Fruit fly (Drosophila melanogaster): ENCODE measurements around the gene mRpL21.

Gene mRpL21

dm6 chr3L:19254715-19255428, at the start of gene mRpL21, which contains the start of gene rept (continued):
- TF ChIP-seq Hr51 (GFP tag; optimal IDR thresholded peaks at IDR 0.05) (peak; percentile 29 to 70), CG11085 (GFP tag; IDR thresholded peaks at IDR 0.05) (0 out of 2 replicates have a peak, but pooled peaks have one; percentile 16), Fer1 (GFP tag; optimal IDR thresholded peaks at IDR 0.05) (peak; percentile 77), Myb (GFP tag; optimal IDR thresholded peaks at IDR 0.05) (peak; percentile 72), Trl (optimal IDR thresholded peaks at IDR 0.05) (no peak), Trl (GFP tag; optimal IDR thresholded peaks at IDR 0.05) (peak; percentile 33), chm (GFP tag; IDR thresholded peaks at IDR 0.05) (peak; percentile 41; the same call in 1 of the 2 replicates), danr (GFP tag; IDR thresholded peaks at IDR 0.05) (no peak), Sry-δ (GFP tag; optimal IDR thresholded peaks at IDR 0.05) (peak; percentile 55), bsh (GFP tag; optimal IDR thresholded peaks at IDR 0.05) (peak in 1 of 2 experiments; percentile 40), gt (GFP tag; IDR thresholded peaks at IDR 0.05) (no peak), lola (GFP tag; optimal IDR thresholded peaks at IDR 0.05) (peak in 1 of 3 experiments; percentile 35), CG5245 (GFP tag; optimal IDR thresholded peaks at IDR 0.05) (peak; percentile 37), stwl (tag; optimal IDR thresholded peaks at IDR 0.05) (peak; percentile 34), CG2678 (tag; optimal IDR thresholded peaks at IDR 0.05) (peak; percentile 55), row (GFP tag; IDR thresholded peaks at IDR 0.05) (peak; percentile 86), nmo (GFP tag; optimal IDR thresholded peaks at IDR 0.05) (peak; percentile 70), CG1792 (GFP tag; optimal IDR thresholded peaks at IDR 0.05) (peak; percentile 32), bowl (GFP tag; IDR thresholded peaks at IDR 0.05) (no peak), psq (GFP tag; optimal IDR thresholded peaks at IDR 0.05) (no peak), CG4282 (GFP tag; optimal IDR thresholded peaks at IDR 0.05) (peak; percentile 38), Stat92E (GFP tag; optimal IDR thresholded peaks at IDR 0.05) (peak in 1 of 3 experiments; percentile 17), CG15601 (tag; optimal IDR thresholded peaks at IDR 0.05) (peak; percentile 27), CG3838 (GFP tag; optimal IDR thresholded peaks at IDR 0.05) (no peak), h (optimal IDR thresholded peaks at IDR 0.05) (no peak), CG9727 (GFP tag; optimal IDR thresholded peaks at IDR 0.05) (peak; percentile 46), CG2129 (GFP tag; IDR thresholded peaks at IDR 0.05; ENCODE audit: partially characterized antibody) (no peak), CG9932 (GFP tag; IDR thresholded peaks at IDR 0.05) (peak; percentile 74), CG7987 (GFP tag; optimal IDR thresholded peaks at IDR 0.05) (peak; percentile 36), en (GFP tag; optimal IDR thresholded peaks at IDR 0.05) (no peak), Oli (tag; optimal IDR thresholded peaks at IDR 0.05) (peak; percentile 10), YL-1 (GFP tag; optimal IDR thresholded peaks at IDR 0.05) (peak; percentile 81), mam (GFP tag; optimal IDR thresholded peaks at IDR 0.05) (peak; percentile 66), Deaf1 (tag; optimal IDR thresholded peaks at IDR 0.05) (peak; percentile 6), shn (GFP tag; optimal IDR thresholded peaks at IDR 0.05) (peak; percentile 57), CG4854 (GFP tag; optimal IDR thresholded peaks at IDR 0.05) (peak; percentile 54), CG10654 (GFP tag; optimal IDR thresholded peaks at IDR 0.05) (peak; percentile 17), E2f2 (GFP tag; IDR thresholded peaks at IDR 0.05) (peak; percentile 65), CG17328 (GFP tag; IDR thresholded peaks at IDR 0.05) (peak; percentile 57; the same call in 1 of the 2 replicates), CG30020 (tag; optimal IDR thresholded peaks at IDR 0.05) (peak; percentile 53), CG8478 (optimal IDR thresholded peaks at IDR 0.05) (peak; percentile 26), Ets65A (GFP tag) (peak; percentile 94), twi (tag; optimal IDR thresholded peaks at IDR 0.05) (peak; percentile 81), CG7556 (GFP tag; optimal IDR thresholded peaks at IDR 0.05) (peak; percentile 38), CG18619 (GFP tag; optimal IDR thresholded peaks at IDR 0.05) (peak; percentile 44), CG14441 (GFP tag; IDR thresholded peaks at IDR 0.05) (peak; percentile 24; the same call in 1 of the 2 replicates), esg (GFP tag; conservative IDR thresholded peaks at IDR 0.05) (no peak; the same call in 1 of the 2 replicates), dm (GFP tag; optimal IDR thresholded peaks at IDR 0.05) (peak; percentile 94), Camta (GFP tag; optimal IDR thresholded peaks at IDR 0.05) (peak; percentile 37), knrl (GFP tag; IDR thresholded peaks at IDR 0.05; ENCODE audit: partially characterized antibody) (peak; percentile 34; the same call in 2 of the 3 replicates)
